Worm (Caenorhabditis elegans) whole organism, late embryonic: Measurements from ENCODE around the gene ZK105.6.
A peak's percentile ranks its signal among the peaks of the same experiment; 100 is the strongest.

ENCODE experiments used
- C08G9.2 ChIP-seq: sonication (generic microtip); optimal IDR thresholded peaks from 2 replicates; lab custom pipeline; 2016; ENCODE audit warnings: mild to moderate bottlenecking, missing genetic modification characterization, moderate library complexity, missing compliant biosample characterization
- K02D7.2 ChIP-seq: sonication (generic microtip); optimal IDR thresholded peaks from 2 replicates; lab custom pipeline; 2017; ENCODE audit warnings: mild to moderate bottlenecking, missing genetic modification characterization, missing compliant biosample characterization
- Y22D7AL.16 ChIP-seq: sonication (generic microtip); optimal IDR thresholded peaks from 2 replicates; lab custom pipeline; 2016; ENCODE audit warnings: missing genetic modification characterization, missing compliant biosample characterization
- ahr-1 ChIP-seq: sonication (generic microtip); optimal IDR thresholded peaks from 2 replicates; lab custom pipeline; 2016; ENCODE audit warnings: missing genetic modification characterization, missing compliant biosample characterization
- ama-1 ChIP-seq: fragments of 150-350 bp; optimal IDR thresholded peaks from 2 replicates; lab custom pipeline; 2014
- ceh-14 ChIP-seq: sonication (generic microtip); optimal IDR thresholded peaks from 2 replicates; lab custom pipeline; 2016; ENCODE audit warnings: missing genotype, missing genetic modification characterization, missing compliant biosample characterization
- ceh-18 ChIP-seq: sonication (generic microtip); optimal IDR thresholded peaks from 2 replicates; lab custom pipeline; 2016; ENCODE audit warnings: missing genetic modification characterization, missing compliant biosample characterization
- ceh-2 ChIP-seq: sonication (generic microtip); optimal IDR thresholded peaks from 2 replicates; lab custom pipeline; 2016; ENCODE audit warnings: missing genotype, missing genetic modification characterization, missing compliant biosample characterization
- ceh-22 ChIP-seq: sonication (generic microtip); optimal IDR thresholded peaks from 2 replicates; lab custom pipeline; 2017; ENCODE audit warnings: missing biosample characterization, missing genetic modification characterization
- ceh-34 ChIP-seq: sonication (generic microtip); optimal IDR thresholded peaks from 2 replicates; lab custom pipeline; 2016; ENCODE audit warnings: mild to moderate bottlenecking, missing genetic modification characterization, missing compliant biosample characterization
- ceh-45 ChIP-seq: fragments of 200-800 bp; sonication (Bioruptor generic); IDR thresholded peaks from 2 replicates; pipeline ENCODE4 v1.3.6; 2022; ENCODE audit warnings: missing genetic modification reagents, missing genetic modification characterization, missing compliant biosample characterization
- ceh-9 ChIP-seq: sonication (generic microtip); optimal IDR thresholded peaks from 2 replicates; lab custom pipeline; 2016; ENCODE audit warnings: mild to moderate bottlenecking, missing genetic modification characterization, inconsistent platforms, missing compliant biosample characterization
- che-1 ChIP-seq: sonication (generic microtip); optimal IDR thresholded peaks from 2 replicates; lab custom pipeline; 2016; ENCODE audit warnings: mild to moderate bottlenecking, missing genetic modification characterization, missing compliant biosample characterization
- dmd-4 ChIP-seq: sonication (generic microtip); optimal IDR thresholded peaks from 2 replicates; lab custom pipeline; 2016; ENCODE audit warnings: borderline replicate concordance, missing genetic modification characterization, missing compliant biosample characterization
- dve-1 ChIP-seq: sonication (generic microtip); optimal IDR thresholded peaks from 2 replicates; lab custom pipeline; 2017; ENCODE audit warnings: antibody characterized with exemption, mild to moderate bottlenecking, missing genetic modification characterization, missing compliant biosample characterization
- elt-2 ChIP-seq: sonication (generic microtip); optimal IDR thresholded peaks from 2 replicates; lab custom pipeline; 2016; ENCODE audit warnings: missing genetic modification reagents, missing genetic modification characterization, missing compliant biosample characterization
- elt-4 ChIP-seq: sonication (generic microtip); optimal IDR thresholded peaks from 2 replicates; lab custom pipeline; 2016; ENCODE audit warnings: missing genetic modification characterization, missing compliant biosample characterization
- ets-4 ChIP-seq: sonication (generic microtip); optimal IDR thresholded peaks from 2 replicates; lab custom pipeline; 2016; ENCODE audit warnings: missing genetic modification characterization, missing compliant biosample characterization
- eyg-1 ChIP-seq: sonication (generic microtip); optimal IDR thresholded peaks from 2 replicates; lab custom pipeline; 2016; ENCODE audit warnings: missing genotype, missing genetic modification characterization, missing compliant biosample characterization
- fkh-6 ChIP-seq: sonication (generic microtip); optimal IDR thresholded peaks from 2 replicates; lab custom pipeline; 2016; ENCODE audit warnings: missing genetic modification characterization, missing compliant biosample characterization
- gmeb-2 ChIP-seq: sonication (generic microtip); optimal IDR thresholded peaks from 2 replicates; lab custom pipeline; 2016; ENCODE audit warnings: missing genetic modification characterization, inconsistent platforms, missing compliant biosample characterization
- hlh-13 ChIP-seq: fragments of 200-800 bp; sonication (Bioruptor generic); optimal IDR thresholded peaks from 2 replicates; lab custom pipeline; 2018; ENCODE audit warnings: mild to moderate bottlenecking, missing genetic modification characterization, missing compliant biosample characterization
- hlh-6 ChIP-seq: sonication (generic microtip); optimal IDR thresholded peaks from 2 replicates; lab custom pipeline; 2016; ENCODE audit warnings: missing genotype, missing genetic modification characterization, missing compliant biosample characterization
- lin-11 ChIP-seq: fragments of 200-800 bp; sonication (Bioruptor generic); optimal IDR thresholded peaks from 2 replicates; lab custom pipeline; 2018; ENCODE audit warnings: mild to moderate bottlenecking, missing genetic modification characterization, missing compliant biosample characterization
- madf-2 ChIP-seq: sonication (generic microtip); optimal IDR thresholded peaks from 2 replicates; lab custom pipeline; 2017; ENCODE audit warnings: missing genetic modification characterization, missing compliant biosample characterization
- mec-3 ChIP-seq: sonication (generic microtip); optimal IDR thresholded peaks from 2 replicates; lab custom pipeline; 2016; ENCODE audit warnings: borderline replicate concordance, missing genetic modification characterization, missing compliant biosample characterization
- nfya-1 ChIP-seq: sonication (generic microtip); optimal IDR thresholded peaks from 2 replicates; lab custom pipeline; 2017; ENCODE audit warnings: missing genetic modification characterization, mild to moderate bottlenecking, missing compliant biosample characterization, antibody characterized with exemption, moderate library complexity
- nhr-232 ChIP-seq: sonication (generic microtip); optimal IDR thresholded peaks from 2 replicates; lab custom pipeline; 2016; ENCODE audit warnings: missing genetic modification characterization, missing compliant biosample characterization
- npax-4 ChIP-seq: sonication (generic microtip); optimal IDR thresholded peaks from 2 replicates; lab custom pipeline; 2016; ENCODE audit warnings: missing genetic modification characterization, missing compliant biosample characterization
- pat-9 ChIP-seq: fragments of 200-800 bp; sonication (Bioruptor generic); optimal IDR thresholded peaks from 2 replicates; lab custom pipeline; 2018; ENCODE audit warnings: mild to moderate bottlenecking, missing genetic modification characterization, moderate library complexity, missing compliant biosample characterization
- pha-2 ChIP-seq: sonication (generic microtip); optimal IDR thresholded peaks from 2 replicates; lab custom pipeline; 2017; ENCODE audit warnings: mild to moderate bottlenecking, missing genetic modification characterization, missing compliant biosample characterization
- pha-4 ChIP-seq: fragments of 150-350 bp; optimal IDR thresholded peaks from 2 replicates; lab custom pipeline; 2018; ENCODE audit warnings: missing biosample characterization, missing genetic modification reagents, missing genetic modification characterization
- ref-2 ChIP-seq: sonication (generic microtip); optimal IDR thresholded peaks from 2 replicates; lab custom pipeline; 2016; ENCODE audit warnings: missing genetic modification characterization, missing compliant biosample characterization
- sdc-2 ChIP-seq: sonication (generic microtip); optimal IDR thresholded peaks from 2 replicates; lab custom pipeline; 2016; ENCODE audit warnings: missing genotype, missing genetic modification characterization, missing compliant biosample characterization
- sox-4 ChIP-seq: sonication (generic microtip); optimal IDR thresholded peaks from 2 replicates; lab custom pipeline; 2017; ENCODE audit warnings: mild to moderate bottlenecking, missing genetic modification characterization, inconsistent platforms, missing compliant biosample characterization
- tbx-2 ChIP-seq: sonication (generic microtip); optimal IDR thresholded peaks from 2 replicates; lab custom pipeline; 2016; ENCODE audit warnings: missing genetic modification characterization, missing compliant biosample characterization
- unc-55 ChIP-seq: sonication (generic microtip); optimal IDR thresholded peaks from 2 replicates; lab custom pipeline; 2017; ENCODE audit warnings: missing biosample characterization, missing genetic modification reagents, missing genetic modification characterization
- unc-86 ChIP-seq: sonication (generic microtip); optimal IDR thresholded peaks from 2 replicates; lab custom pipeline; 2016; ENCODE audit warnings: missing genetic modification characterization, missing compliant biosample characterization
- ztf-16 ChIP-seq: sonication (generic microtip); optimal IDR thresholded peaks from 2 replicates; lab custom pipeline; 2017; ENCODE audit warnings: missing genetic modification characterization, missing compliant biosample characterization

The ZK105.6 gene

DNA sequence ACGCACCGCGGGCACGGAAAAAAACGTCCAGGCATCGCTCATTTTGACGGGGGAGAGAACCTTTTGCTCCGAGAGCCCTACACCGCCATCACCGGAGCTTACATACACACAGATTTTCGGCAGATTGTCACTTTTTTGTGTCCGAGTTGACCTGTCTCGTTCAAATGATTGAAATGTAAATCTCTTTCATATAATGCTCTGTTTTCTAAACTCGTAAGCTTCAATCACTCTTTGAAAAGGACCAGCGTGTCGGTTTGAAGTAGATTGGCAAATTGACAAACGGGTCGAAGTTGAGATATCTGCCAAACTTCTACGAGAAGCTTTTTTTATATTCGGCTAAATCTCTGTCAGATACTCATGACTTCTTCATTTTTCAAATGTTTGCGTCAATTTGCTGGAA, 23.3 kb upstream of the ZK105.6 start:
- TF ChIP-seq dve-1 (no peak), sox-4 (no peak), Y22D7AL.16 (no peak), madf-2 (tag; lab: Kevin White, UChicago) (no peak), ceh-45 (no peak), ztf-16 (no peak), elt-2 (no peak), ceh-14 (tag; lab: Kevin White, UChicago) (no peak), elt-4 (tag; lab: Kevin White, UChicago) (no peak), pha-2 (tag; lab: Kevin White, UChicago) (no peak), unc-86 (tag; lab: Kevin White, UChicago) (no peak)

- TF ChIP-seq hlh-6 = no peak
- TF ChIP-seq dmd-4 (tag; lab: Kevin White, UChicago) = peak; percentile 30
- TF ChIP-seq ahr-1 = no peak
- TF ChIP-seq ceh-14 (tag; lab: Kevin White, UChicago) = peak; percentile 48
- peak; percentile 17 for TF ChIP-seq nfya-1 (tag; lab: Kevin White, UChicago)
- no peak for TF ChIP-seq ztf-16
- no peak for TF ChIP-seq ets-4
- TF ChIP-seq ceh-18 (tag; lab: Kevin White, UChicago) = peak; percentile 40
- TF ChIP-seq hlh-13 (GFP tag; lab: Kevin White, UChicago) = no peak
- no peak for TF ChIP-seq npax-4 (tag; lab: Kevin White, UChicago)
- no peak for TF ChIP-seq ceh-9 (tag; lab: Kevin White, UChicago)
- TF ChIP-seq eyg-1 (tag; lab: Kevin White, UChicago) = no peak
- peak; percentile 70 for TF ChIP-seq tbx-2 (tag; lab: Kevin White, UChicago)
- TF ChIP-seq ceh-45 = no peak
- no peak for TF ChIP-seq che-1 (tag; lab: Kevin White, UChicago)
- TF ChIP-seq mec-3 (tag; lab: Kevin White, UChicago) = peak; percentile 34
- no peak for TF ChIP-seq nhr-232 (tag; lab: Kevin White, UChicago)
- TF ChIP-seq gmeb-2 (tag; lab: Kevin White, UChicago) = peak; percentile 25
- peak; percentile 29 for TF ChIP-seq pha-2 (tag; lab: Kevin White, UChicago)
- TF ChIP-seq ceh-2 (tag; lab: Kevin White, UChicago) = peak; percentile 25
- peak; percentile 17 for TF ChIP-seq ceh-34 (tag; lab: Kevin White, UChicago)
- peak; percentile 42 for TF ChIP-seq C08G9.2 (tag; lab: Kevin White, UChicago)
- peak; percentile 39 for TF ChIP-seq ref-2 (tag; lab: Kevin White, UChicago)
- peak; percentile 99 for TF ChIP-seq unc-55 (GFP tag; lab: Kevin White, UChicago)
- TF ChIP-seq fkh-6 (tag; lab: Kevin White, UChicago) = peak; percentile 16
Measured at ce11 chrV:7745903-7746302, 22.0 kb upstream of the ZK105.6 start.

- TF ChIP-seq dmd-4 (tag; lab: Kevin White, UChicago) (no peak), pat-9 (no peak), ceh-34 (tag; lab: Kevin White, UChicago) (no peak), pha-4 (tag; lab: Kevin White, UChicago) (no peak), ama-1 (lab: Kevin White, UChicago) (no peak), lin-11 (no peak)
Measured at ce11 chrV:7745386-7745785, 21.5 kb upstream of the ZK105.6 start.

DNA sequence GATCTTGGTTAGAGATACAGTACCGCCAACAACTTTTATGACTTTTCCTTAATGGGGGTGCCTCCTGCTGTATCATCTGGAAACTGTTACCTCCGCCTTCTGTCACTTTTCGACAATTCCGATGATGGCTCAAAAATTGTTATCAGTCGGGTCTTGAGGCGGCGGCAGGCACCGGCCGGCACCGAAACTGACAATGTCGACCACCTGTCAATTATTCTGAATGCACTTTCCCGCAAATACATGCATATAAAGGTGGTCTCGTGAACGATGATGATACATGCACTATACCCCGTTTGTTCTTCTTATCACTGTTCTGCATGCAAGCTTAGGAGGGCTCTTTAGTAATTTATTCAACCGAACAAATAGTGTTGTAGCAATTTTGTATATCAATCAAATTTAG, 20.2 kb upstream of the ZK105.6 start:
- TF ChIP-seq ceh-22 (no peak), elt-4 (tag; lab: Kevin White, UChicago) (no peak), sdc-2 (tag; lab: Kevin White, UChicago) (no peak), hlh-13 (GFP tag; lab: Kevin White, UChicago) (no peak), hlh-6 (no peak), K02D7.2 (tag; lab: Kevin White, UChicago) (no peak), Y22D7AL.16 (no peak), pha-4 (tag; lab: Kevin White, UChicago) (no peak)
